Fruit fly (Drosophila melanogaster): ENCODE measurements around the gene rho-5.

DNA sequence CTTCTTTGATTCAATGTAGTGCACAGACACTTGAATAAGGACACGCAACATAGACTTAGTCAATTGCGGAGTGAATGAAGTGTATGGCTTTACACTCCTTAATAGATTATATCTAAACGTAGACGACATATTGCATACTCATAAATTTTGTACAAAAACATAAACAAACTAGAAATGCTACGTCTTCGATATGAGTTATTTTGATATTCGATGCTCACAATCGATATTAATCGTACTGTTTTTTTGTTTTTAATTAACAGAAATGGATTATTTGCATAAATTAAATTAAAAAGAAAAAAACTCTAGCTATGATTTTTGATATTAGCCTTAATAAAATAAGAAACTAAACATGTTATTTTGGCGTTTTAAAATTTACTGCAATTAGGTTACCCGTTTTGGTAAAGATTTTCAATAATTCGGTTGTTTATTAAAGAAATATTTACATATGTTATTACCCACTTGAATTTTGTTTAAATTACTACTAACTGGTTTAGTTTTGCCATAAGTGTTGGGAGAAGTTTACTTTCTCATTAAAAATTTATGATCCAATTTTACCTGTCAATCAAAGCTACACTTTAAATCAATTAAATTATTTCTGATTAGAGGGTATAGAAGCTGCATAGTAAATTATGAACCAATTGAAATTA lies 31.4 kb upstream of the rho-5 start, which contains the start of the genes CG17768, LSm-4 and Ir31a:
- TF ChIP-seq usp (GFP tag; optimal IDR thresholded peaks at IDR 0.05) (no peak), Hr78 (GFP tag; optimal IDR thresholded peaks at IDR 0.05) (no peak), Abd-B (GFP tag; optimal IDR thresholded peaks at IDR 0.05) (no peak), rgr (GFP tag; optimal IDR thresholded peaks at IDR 0.05) (no peak), dmrt93B (GFP tag; optimal IDR thresholded peaks at IDR 0.05) (no peak), GATAd (GFP tag; optimal IDR thresholded peaks at IDR 0.05) (no peak), foxo (GFP tag; optimal IDR thresholded peaks at IDR 0.05) (no peak)
